Worm (Caenorhabditis elegans) whole organism, L4 larva: Measurements from ENCODE around the gene tomm-20.

Source experiments
- ZK546.5 ChIP-seq, 2 experiments: sonication (generic microtip); optimal IDR thresholded peaks; 2 replicates each; lab custom pipeline; 2017; ENCODE audit warnings: missing biosample characterization in 2 of 2, missing genetic modification characterization in 2 of 2
- egl-27 ChIP-seq: sonication (generic microtip); optimal IDR thresholded peaks from 3 replicates; lab custom pipeline; 2017; ENCODE audit warnings: missing biosample characterization, missing genetic modification reagents, missing genetic modification characterization
- fos-1 ChIP-seq: fragments of 150-350 bp; optimal IDR thresholded peaks from 2 replicates; lab custom pipeline; 2014; ENCODE audit warnings: missing biosample characterization, missing genetic modification characterization
- lin-13 ChIP-seq: fragments of 150-350 bp; optimal IDR thresholded peaks from 2 replicates; lab custom pipeline; 2014; ENCODE audit warnings: missing biosample characterization, missing genetic modification reagents, missing genetic modification characterization
- mdt-29 ChIP-seq: fragments of 200-800 bp; sonication (Bioruptor generic); IDR thresholded peaks from 2 replicates; pipeline ENCODE4 v1.3.6; 2022; ENCODE audit warnings: missing genetic modification reagents, missing genetic modification characterization, missing compliant biosample characterization
- mep-1 ChIP-seq: fragments of 150-350 bp; sonication (generic microtip); optimal IDR thresholded peaks from 3 replicates; lab custom pipeline; 2014; ENCODE audit warnings: missing biosample characterization, missing genetic modification characterization

- TF ChIP-seq mep-1 (tag; lab: Kevin White, UChicago), result no peak
- no peak for TF ChIP-seq lin-13 (GFP tag; lab: Kevin White, UChicago)
- TF ChIP-seq mdt-29 (GFP tag; lab: Robert Waterston, UW), result no peak
- no peak for TF ChIP-seq fos-1
- no peak for TF ChIP-seq ZK546.5 (tag; optimal IDR thresholded peaks at IDR 0.05; lab: Kevin White, UChicago)
- no peak for TF ChIP-seq egl-27 (tag; lab: Kevin White, UChicago)
These were observed 11.4 kb downstream of the tomm-20 start for ce11 chrV:12331820-12332219.
